Worm (Caenorhabditis elegans) whole organism, L4 larva: ENCODE results near the gene nstp-5.

Experiments
- D1046.2 ChIP-seq: fragments of 200-800 bp; sonication (Bioruptor generic); IDR thresholded peaks from 2 replicates; pipeline ENCODE4 v1.3.6; 2022; ENCODE audit warnings: missing genetic modification characterization, missing compliant biosample characterization
- F10B5.3 ChIP-seq: sonication (generic microtip); optimal IDR thresholded peaks from 2 replicates; lab custom pipeline; 2016; ENCODE audit warnings: mild to moderate bottlenecking, missing genetic modification characterization, missing compliant biosample characterization
- ceh-82 ChIP-seq: sonication (generic microtip); optimal IDR thresholded peaks from 2 replicates; lab custom pipeline; 2017; ENCODE audit warnings: missing biosample characterization, missing genetic modification characterization
- daf-8 ChIP-seq: fragments of 200-800 bp; sonication (Bioruptor generic); IDR thresholded peaks from 2 replicates; pipeline ENCODE4 v1.3.6; 2022; ENCODE audit warnings: missing genetic modification characterization, missing compliant biosample characterization
- dmd-9 ChIP-seq: fragments of 200-800 bp; sonication (Bioruptor generic); IDR thresholded peaks from 2 replicates; pipeline ENCODE4 v1.3.6; 2022; ENCODE audit warnings: missing genetic modification reagents, missing genetic modification characterization, missing compliant biosample characterization
- jun-1 ChIP-seq: fragments of 150-350 bp; optimal IDR thresholded peaks from 2 replicates; lab custom pipeline; 2014; ENCODE audit warnings: missing biosample characterization, missing genetic modification reagents, missing genetic modification characterization
- nhr-42 ChIP-seq: fragments of 200-800 bp; sonication (Bioruptor generic); IDR thresholded peaks from 2 replicates; pipeline ENCODE4 v1.3.6; 2022; ENCODE audit warnings: missing genetic modification characterization, missing compliant biosample characterization
- nhr-76 ChIP-seq: fragments of 150-350 bp; optimal IDR thresholded peaks from 2 replicates; lab custom pipeline; 2014; ENCODE audit warnings: missing biosample characterization, missing genetic modification characterization
- nhr-77 ChIP-seq: fragments of 150-350 bp; optimal IDR thresholded peaks from 2 replicates; lab custom pipeline; 2014; ENCODE audit warnings: missing biosample characterization, missing genetic modification characterization
- snpc-4 ChIP-seq: fragments of 150-350 bp; optimal IDR thresholded peaks from 2 replicates; lab custom pipeline; 2014; ENCODE audit warnings: missing biosample characterization, missing genetic modification characterization

DNA sequence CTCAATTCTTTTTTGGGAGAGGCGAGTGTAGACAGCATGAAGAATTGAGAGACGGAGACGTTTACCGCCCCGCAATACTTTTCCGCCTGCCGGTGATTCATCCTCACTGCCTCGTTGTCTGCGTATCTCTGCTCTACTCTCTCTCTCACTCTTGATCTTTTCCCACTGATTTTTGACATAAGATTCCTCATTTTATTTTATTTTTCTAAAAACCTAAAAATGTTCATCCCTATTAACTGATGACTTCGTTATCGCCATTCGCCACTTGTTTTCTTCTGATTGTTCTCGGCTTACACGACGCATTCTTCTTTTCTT is 21.0 kb upstream of the nstp-5 start:
- no peak for TF ChIP-seq dmd-9 (GFP tag; lab: Robert Waterston, UW)
- TF ChIP-seq nhr-42 (GFP tag; lab: Robert Waterston, UW): no peak
- TF ChIP-seq F10B5.3 (tag; lab: Kevin White, UChicago): no peak
- TF ChIP-seq daf-8 (GFP tag; lab: Robert Waterston, UW): no peak
- no peak for TF ChIP-seq nhr-77
- TF ChIP-seq D1046.2: no peak
- no peak for TF ChIP-seq ceh-82
- TF ChIP-seq nhr-76 (tag; lab: Kevin White, UChicago): no peak
- no peak for TF ChIP-seq snpc-4
- TF ChIP-seq jun-1 (tag; lab: Kevin White, UChicago): peak; percentile 15
